Worm (Caenorhabditis elegans) whole organism, L3 larva: ENCODE data around the gene dhrs-4.

Experiments
- R02D3.7 ChIP-seq: fragments of 150-350 bp; optimal IDR thresholded peaks from 2 replicates; lab custom pipeline; 2014; ENCODE audit warnings: missing biosample characterization, missing genetic modification characterization
- ZK546.5 ChIP-seq: sonication (generic microtip); optimal IDR thresholded peaks from 2 replicates; lab custom pipeline; 2017; ENCODE audit warnings: missing biosample characterization, missing genetic modification characterization
- ama-1 ChIP-seq: fragments of 150-350 bp; optimal IDR thresholded peaks from 2 replicates; lab custom pipeline; 2018
- ceh-16 ChIP-seq: sonication (generic microtip); optimal IDR thresholded peaks from 2 replicates; lab custom pipeline; 2017; ENCODE audit warnings: missing biosample characterization, missing genetic modification characterization
- ceh-28 ChIP-seq: fragments of 150-350 bp; optimal IDR thresholded peaks from 2 replicates; lab custom pipeline; 2014; ENCODE audit warnings: missing biosample characterization, missing genetic modification reagents, missing genetic modification characterization
- daf-12 ChIP-seq: fragments of 150-350 bp; optimal IDR thresholded peaks from 2 replicates; lab custom pipeline; 2014; ENCODE audit warnings: missing biosample characterization, missing genetic modification reagents, missing genetic modification characterization
- elt-1 ChIP-seq: fragments of 150-350 bp; optimal IDR thresholded peaks from 2 replicates; lab custom pipeline; 2014; ENCODE audit warnings: missing biosample characterization, missing genetic modification characterization
- elt-3 ChIP-seq, 3 experiments: fragments of 150-350 bp in 1 of 3; sonication (generic microtip) in 2 of 3; optimal IDR thresholded peaks; 2 replicates in 2 of 3; 4 replicates in 1 of 3; lab custom pipeline; 2014 to 2017; ENCODE audit warnings: missing biosample characterization in 3 of 3, missing genetic modification characterization in 3 of 3
- eor-1 ChIP-seq, 2 experiments: fragments of 150-350 bp; optimal IDR thresholded peaks; 2 replicates each; lab custom pipeline; 2014 to 2018; ENCODE audit warnings: missing biosample characterization in 2 of 2, missing genetic modification characterization in 2 of 2
- fkh-10 ChIP-seq: sonication (generic microtip); optimal IDR thresholded peaks from 2 replicates; lab custom pipeline; 2017; ENCODE audit warnings: missing biosample characterization, missing genetic modification reagents, missing genetic modification characterization
- fos-1 ChIP-seq: fragments of 150-350 bp; optimal IDR thresholded peaks from 2 replicates; lab custom pipeline; 2014; ENCODE audit warnings: missing biosample characterization, missing genetic modification characterization
- hmg-11 ChIP-seq: sonication (generic microtip); optimal IDR thresholded peaks from 2 replicates; lab custom pipeline; 2016; ENCODE audit warnings: missing genetic modification characterization, missing compliant biosample characterization
- jun-1 ChIP-seq: fragments of 150-350 bp; optimal IDR thresholded peaks from 2 replicates; lab custom pipeline; 2014; ENCODE audit warnings: missing biosample characterization, missing genetic modification reagents, missing genetic modification characterization
- lin-15B ChIP-seq: fragments of 150-350 bp; optimal IDR thresholded peaks from 2 replicates; lab custom pipeline; 2014; ENCODE audit warnings: missing biosample characterization, missing genetic modification characterization
- lin-39 ChIP-seq: fragments of 150-350 bp; optimal IDR thresholded peaks from 2 replicates; lab custom pipeline; 2018; ENCODE audit warnings: missing biosample characterization, missing genetic modification reagents, missing genetic modification characterization
- lsy-12 ChIP-seq: sonication (generic microtip); optimal IDR thresholded peaks from 2 replicates; lab custom pipeline; 2016; ENCODE audit warnings: mild to moderate bottlenecking, missing genetic modification characterization, missing compliant biosample characterization
- mdl-1 ChIP-seq: fragments of 150-350 bp; optimal IDR thresholded peaks from 2 replicates; lab custom pipeline; 2014; ENCODE audit warnings: missing biosample characterization, missing genetic modification characterization
- mml-1 ChIP-seq: fragments of 150-350 bp; sonication (generic microtip); optimal IDR thresholded peaks from 3 replicates; lab custom pipeline; 2014; ENCODE audit warnings: missing biosample characterization, missing genetic modification characterization
- nhr-11 ChIP-seq: fragments of 150-350 bp; optimal IDR thresholded peaks from 2 replicates; lab custom pipeline; 2014; ENCODE audit warnings: missing biosample characterization, missing genetic modification characterization
- nhr-12 ChIP-seq: fragments of 150-350 bp; optimal IDR thresholded peaks from 2 replicates; lab custom pipeline; 2014; ENCODE audit warnings: missing biosample characterization, missing genetic modification characterization
- nhr-237 ChIP-seq: fragments of 150-350 bp; optimal IDR thresholded peaks from 2 replicates; lab custom pipeline; 2014; ENCODE audit warnings: missing biosample characterization, missing genetic modification characterization
- nhr-28 ChIP-seq: fragments of 150-350 bp; optimal IDR thresholded peaks from 2 replicates; lab custom pipeline; 2014; ENCODE audit warnings: missing biosample characterization, missing genetic modification characterization
- nhr-43 ChIP-seq: sonication (generic microtip); optimal IDR thresholded peaks from 2 replicates; lab custom pipeline; 2016; ENCODE audit warnings: mild to moderate bottlenecking, missing genetic modification characterization, missing compliant biosample characterization; ENCODE audit not compliant: poor library complexity, severe bottlenecking
- nhr-76 ChIP-seq: fragments of 150-350 bp; sonication (generic microtip); optimal IDR thresholded peaks from 5 replicates; lab custom pipeline; 2014; ENCODE audit warnings: missing biosample characterization, missing genetic modification characterization
- pha-4 ChIP-seq: fragments of 150-350 bp; optimal IDR thresholded peaks from 2 replicates; lab custom pipeline; 2014; ENCODE audit warnings: missing biosample characterization, missing genetic modification reagents, missing genetic modification characterization
- pqm-1 ChIP-seq: fragments of 150-350 bp; optimal IDR thresholded peaks from 2 replicates; lab custom pipeline; 2017; ENCODE audit warnings: missing biosample characterization, missing genetic modification characterization, inconsistent platforms
- skn-1 ChIP-seq: fragments of 150-350 bp; optimal IDR thresholded peaks from 2 replicates; lab custom pipeline; 2014; ENCODE audit warnings: missing biosample characterization, missing genetic modification characterization
- snpc-4 ChIP-seq: fragments of 150-350 bp; optimal IDR thresholded peaks from 2 replicates; lab custom pipeline; 2014; ENCODE audit warnings: missing biosample characterization, missing genetic modification characterization
- tbx-2 ChIP-seq: sonication (generic microtip); optimal IDR thresholded peaks from 2 replicates; lab custom pipeline; 2016; ENCODE audit warnings: mild to moderate bottlenecking, missing genetic modification characterization, missing compliant biosample characterization
- unc-39 ChIP-seq: sonication (generic microtip); optimal IDR thresholded peaks from 4 replicates; lab custom pipeline; 2017; ENCODE audit warnings: missing biosample characterization, missing genetic modification characterization
- unc-62 ChIP-seq: fragments of 150-350 bp; sonication (generic microtip); optimal IDR thresholded peaks from 4 replicates; lab custom pipeline; 2014; ENCODE audit warnings: missing biosample characterization, missing genetic modification reagents, missing genetic modification characterization
- zag-1 ChIP-seq: fragments of 150-350 bp; optimal IDR thresholded peaks from 2 replicates; lab custom pipeline; 2014; ENCODE audit warnings: missing biosample characterization, missing genetic modification characterization
- ztf-11 ChIP-seq: fragments of 150-350 bp; optimal IDR thresholded peaks from 2 replicates; lab custom pipeline; 2014; ENCODE audit warnings: missing biosample characterization, missing genetic modification characterization
- ztf-4 ChIP-seq: fragments of 150-350 bp; optimal IDR thresholded peaks from 2 replicates; lab custom pipeline; 2014; ENCODE audit warnings: missing biosample characterization, missing genetic modification characterization

The dhrs-4 gene

DNA sequence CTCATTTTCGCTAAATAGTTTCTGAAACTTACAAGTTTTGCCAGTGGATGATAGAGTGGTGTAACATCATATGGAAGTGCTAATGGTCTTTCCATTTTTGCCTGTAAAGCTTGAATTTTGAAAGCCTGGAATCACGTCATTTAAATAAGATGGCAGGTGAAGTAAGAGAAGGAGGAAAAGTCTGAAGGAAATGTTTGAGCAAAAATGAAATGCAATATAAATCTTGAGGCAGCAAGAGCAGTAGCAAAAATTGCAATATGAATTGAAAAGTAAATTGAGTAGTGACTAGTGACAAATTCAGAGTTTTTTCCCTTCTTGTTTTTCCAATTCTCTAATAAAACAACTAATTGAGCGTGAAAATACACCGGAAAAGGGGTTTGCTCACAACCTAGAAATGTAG lies 36.5 kb upstream of the dhrs-4 start, which contains the start of gene glb-24:
Gene glb-24 (minus strand): TSS at position 101 of the 400 bp plus-strand sequence.
- TF ChIP-seq pqm-1 (tag; lab: Kevin White, UChicago) (no peak), jun-1 (tag; lab: Kevin White, UChicago) (no peak), ztf-4 (no peak), nhr-28 (tag; lab: Kevin White, UChicago) (no peak), fos-1 (tag; lab: Kevin White, UChicago) (no peak)

DNA sequence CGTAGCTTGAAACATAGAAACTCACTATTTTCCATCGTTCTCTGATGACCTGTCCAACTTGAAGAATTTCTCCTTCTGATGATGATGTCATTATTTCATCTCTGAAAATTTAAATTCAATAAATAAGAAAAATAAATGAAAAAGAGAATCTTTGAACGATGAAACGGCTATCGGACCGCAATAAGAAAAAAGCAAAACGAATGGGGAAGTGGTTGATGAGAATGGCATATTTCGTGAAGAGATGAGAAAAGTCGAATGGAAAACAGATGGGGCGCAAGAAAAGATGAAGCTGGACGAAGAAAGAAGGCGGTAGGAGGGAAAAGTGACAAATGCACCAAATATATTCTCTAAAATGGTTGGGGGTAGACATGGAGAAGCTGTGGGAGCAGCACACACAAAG lies 26.6 kb upstream of the dhrs-4 start, which contains the start of gene ttbk-7:
Gene ttbk-7 (minus strand): TSS at position 101 of the 400 bp plus-strand sequence.
- no peak for TF ChIP-seq eor-1 (tag; optimal IDR thresholded peaks at IDR 0.05; lab: Kevin White, UChicago)
- TF ChIP-seq lin-39 (tag; lab: Kevin White, UChicago): peak; percentile 38
- TF ChIP-seq nhr-43 (tag; lab: Kevin White, UChicago): no peak
- no peak for TF ChIP-seq skn-1 (tag; lab: Kevin White, UChicago)

DNA sequence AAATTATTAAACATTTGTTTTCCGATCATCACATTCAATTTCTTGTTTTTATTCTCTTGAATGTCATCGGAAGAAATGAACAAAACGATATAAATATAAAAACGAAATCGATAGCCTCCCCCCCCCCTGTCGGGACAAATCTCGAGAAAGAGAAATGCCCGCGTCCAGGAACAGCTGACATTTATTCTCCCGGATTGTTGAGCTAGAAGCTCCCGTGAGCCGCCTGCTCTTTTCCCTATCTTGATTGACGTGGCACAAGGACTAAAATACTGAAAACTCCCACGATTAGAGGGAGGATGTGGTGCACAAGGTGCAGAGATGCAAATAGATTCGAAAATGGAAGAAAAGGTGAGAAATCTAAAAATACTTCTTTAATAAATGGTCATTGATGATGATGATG lies 25.6 kb upstream of the dhrs-4 start:
- TF ChIP-seq lin-15B (tag; lab: Kevin White, UChicago): no peak
- TF ChIP-seq elt-3 (tag; optimal IDR thresholded peaks at IDR 0.05; lab: Kevin White, UChicago): no peak
- TF ChIP-seq zag-1: no peak
- TF ChIP-seq unc-39: no peak
- TF ChIP-seq fos-1 (tag; lab: Kevin White, UChicago): no peak
- no peak for TF ChIP-seq pha-4 (tag; lab: Kevin White, UChicago)
- TF ChIP-seq unc-62: no peak
- no peak for TF ChIP-seq snpc-4 (tag; lab: Kevin White, UChicago)
- no peak for TF ChIP-seq elt-1 (tag; lab: Kevin White, UChicago)
- no peak for TF ChIP-seq ztf-4
- TF ChIP-seq R02D3.7 (tag; lab: Kevin White, UChicago): no peak
- TF ChIP-seq ztf-11 (tag; lab: Kevin White, UChicago): no peak
- TF ChIP-seq hmg-11 (tag; lab: Kevin White, UChicago): no peak
- TF ChIP-seq nhr-12 (tag; lab: Kevin White, UChicago): no peak
- TF ChIP-seq mml-1 (tag; lab: Kevin White, UChicago): no peak

DNA sequence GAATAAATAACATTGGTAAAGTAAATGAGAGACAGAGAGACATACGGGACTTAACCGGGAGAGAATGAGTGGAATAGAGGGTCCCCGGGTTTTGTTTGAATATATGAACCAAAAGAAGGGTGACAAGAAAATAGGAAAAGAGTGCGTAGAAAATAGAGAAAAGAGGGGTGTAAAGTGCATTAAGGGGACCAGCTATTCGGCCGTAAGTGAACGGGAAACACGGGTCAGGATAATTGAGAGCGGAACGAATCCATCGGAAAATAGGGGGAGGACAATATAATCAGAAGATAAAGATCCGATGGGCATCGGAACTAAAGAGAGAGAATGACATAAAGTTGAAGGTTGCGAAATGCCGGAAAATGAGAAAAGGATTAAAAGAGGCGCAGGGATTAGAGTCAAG lies 25.1 kb upstream of the dhrs-4 start:
- no peak for TF ChIP-seq nhr-11
- no peak for TF ChIP-seq elt-3 (tag; optimal IDR thresholded peaks at IDR 0.05; lab: Kevin White, UChicago)
- no peak for TF ChIP-seq ama-1 (lab: Kevin White, UChicago)
- TF ChIP-seq unc-62: no peak
- no peak for TF ChIP-seq ceh-16 (tag; lab: Kevin White, UChicago)
- TF ChIP-seq nhr-237: no peak
- TF ChIP-seq ZK546.5 (tag; lab: Kevin White, UChicago): no peak
- no peak for TF ChIP-seq ceh-28
- TF ChIP-seq nhr-76: no peak
- TF ChIP-seq mdl-1 (tag; lab: Kevin White, UChicago): no peak
- TF ChIP-seq lsy-12: no peak
- no peak for TF ChIP-seq elt-1 (tag; lab: Kevin White, UChicago)
- TF ChIP-seq pha-4 (tag; lab: Kevin White, UChicago): no peak
- TF ChIP-seq tbx-2: no peak
- no peak for TF ChIP-seq eor-1 (tag; optimal IDR thresholded peaks at IDR 0.05; lab: Kevin White, UChicago)
- no peak for TF ChIP-seq lin-39 (tag; lab: Kevin White, UChicago)
- no peak for TF ChIP-seq fos-1 (tag; lab: Kevin White, UChicago)

DNA sequence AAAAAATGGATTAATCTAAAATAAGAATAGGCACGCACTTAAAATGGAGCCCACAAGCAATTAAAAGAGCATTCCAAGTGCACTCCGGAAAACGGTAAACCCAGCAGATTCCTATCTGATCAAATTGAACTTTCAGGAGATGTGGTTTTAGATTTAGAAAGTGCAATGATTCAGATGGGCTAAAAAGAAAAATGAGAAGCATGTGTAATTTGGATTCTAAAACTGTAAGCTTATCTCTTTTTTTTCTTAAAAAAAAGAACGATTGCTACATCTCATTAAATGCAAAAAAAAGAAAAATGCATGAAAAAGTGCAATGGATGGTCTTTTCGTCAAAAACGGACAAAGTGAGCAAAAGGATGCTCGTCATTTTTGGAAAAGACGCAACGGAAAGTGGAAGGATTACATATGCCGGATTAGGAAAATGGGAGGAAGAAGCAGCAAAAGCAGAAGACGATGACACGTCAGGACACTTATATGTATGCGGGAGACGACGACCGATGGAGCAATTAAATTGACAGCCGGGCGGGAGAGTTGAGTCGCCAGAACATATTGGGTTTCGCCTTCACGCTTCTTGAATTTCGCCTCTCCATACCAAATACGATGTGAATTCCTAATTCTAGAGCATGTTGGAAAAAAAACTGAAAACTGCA lies 23.7 kb upstream of the dhrs-4 start:
- TF ChIP-seq lin-39 (tag; lab: Kevin White, UChicago): peak; percentile 65
- TF ChIP-seq nhr-43 (tag; lab: Kevin White, UChicago): no peak
- TF ChIP-seq snpc-4 (tag; lab: Kevin White, UChicago): no peak

DNA sequence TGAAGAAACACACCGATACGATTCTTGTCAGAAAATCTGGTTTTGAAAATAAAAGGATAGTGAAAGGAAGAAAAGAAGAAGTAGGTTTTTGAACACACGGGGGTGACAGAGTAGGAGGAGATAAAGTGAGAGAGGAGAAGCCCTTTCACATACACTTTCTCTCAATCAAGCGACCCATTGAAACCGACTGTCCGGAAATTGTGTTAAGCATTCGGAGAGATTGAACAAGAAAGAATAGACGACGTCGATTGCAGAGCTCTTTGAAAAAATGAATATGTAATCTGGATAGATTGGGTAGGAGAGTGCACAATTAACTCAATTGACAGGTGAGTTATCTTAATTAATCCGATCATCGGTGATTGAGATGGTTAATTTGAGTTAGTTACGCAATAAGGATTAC lies 21.1 kb upstream of the dhrs-4 start:
- peak; percentile 21 for TF ChIP-seq fkh-10
- TF ChIP-seq daf-12 (tag; lab: Kevin White, UChicago): no peak
